Worm (Caenorhabditis elegans) whole organism, dauer: ENCODE results near the gene abcf-3.

Experiments
- unc-62 ChIP-seq: sonication (generic microtip); optimal IDR thresholded peaks from 2 replicates; lab custom pipeline; 2017; ENCODE audit warnings: missing biosample characterization, missing genetic modification reagents, missing genetic modification characterization

abcf-3 gene

ce11 chrIII:6180294-6180693, 7.1 kb downstream of the abcf-3 start:
- TF ChIP-seq unc-62, result no peak

- no peak for TF ChIP-seq unc-62
Observed at ce11 chrIII:6183118-6183517, 9.9 kb downstream of the abcf-3 start, which contains the start of gene nas-28. Gene nas-28 (minus strand): TSS chrIII:6183218.

- no peak for TF ChIP-seq unc-62
Observed at ce11 chrIII:6190810-6191209, 17.6 kb downstream of the abcf-3 start, which contains the start of gene C23G10.5. Gene C23G10.5 (plus strand): TSS chrIII:6191110.

- TF ChIP-seq unc-62, result no peak
Observed at ce11 chrIII:6194480-6194879, 21.3 kb downstream of the abcf-3 start, which contains the start of gene ugt-66. Gene ugt-66 (minus strand): TSS chrIII:6194580.

- no peak for TF ChIP-seq unc-62
Observed at ce11 chrIII:6195718-6196117, 22.5 kb downstream of the abcf-3 start.

- no peak for TF ChIP-seq unc-62
Observed at ce11 chrIII:6198378-6199234, 25.4 kb downstream of the abcf-3 start, which contains the start of the genes C23G10.7 and rpn-2. Gene C23G10.7 (minus strand): TSS chrIII:6198414. Gene rpn-2 (plus strand): TSS chrIII:6199184.

ce11 chrIII:6201325-6201724, 28.1 kb downstream of the abcf-3 start:
- no peak for TF ChIP-seq unc-62

ce11 chrIII:6202440-6202839, 29.2 kb downstream of the abcf-3 start:
- TF ChIP-seq unc-62, result no peak

- no peak for TF ChIP-seq unc-62
Observed at ce11 chrIII:6206161-6206853, 33.1 kb downstream of the abcf-3 start, which contains the start of the genes sna-3 and rps-3. Gene sna-3 (minus strand): TSS chrIII:6206211. Gene rps-3 (plus strand): TSS chrIII:6206803.

ce11 chrIII:6207046-6207445, 33.8 kb downstream of the abcf-3 start:
- no peak for TF ChIP-seq unc-62

ce11 chrIII:6207881-6208280, 34.7 kb downstream of the abcf-3 start, which contains the start of gene C23G10.2:
Gene C23G10.2 (plus strand): TSS chrIII:6208064.
- TF ChIP-seq unc-62, result no peak

- TF ChIP-seq unc-62, result no peak
Observed at ce11 chrIII:6208984-6209383, 35.8 kb downstream of the abcf-3 start, which contains the start of gene C23G10.1. Gene C23G10.1 (plus strand): TSS chrIII:6209284.

- no peak for TF ChIP-seq unc-62
Observed at ce11 chrIII:6210215-6210822, 37.1 kb downstream of the abcf-3 start.

ce11 chrIII:6213915-6214314, 40.7 kb downstream of the abcf-3 start, which contains the start of gene C23G10.10:
Gene C23G10.10 (minus strand): TSS chrIII:6214015.
- no peak for TF ChIP-seq unc-62

ce11 chrIII:6215476-6215875, 42.3 kb downstream of the abcf-3 start, which contains the start of gene C23G10.11:
Gene C23G10.11 (minus strand): TSS chrIII:6215576.
- no peak for TF ChIP-seq unc-62

- no peak for TF ChIP-seq unc-62
Observed at ce11 chrIII:6215943-6216342, 42.7 kb downstream of the abcf-3 start.
